Worm (Caenorhabditis elegans) whole organism, L4 larva: ENCODE data around the gene srd-13.

Source experiments
- F49E8.2 ChIP-seq: sonication (generic microtip); optimal IDR thresholded peaks from 2 replicates; lab custom pipeline; 2016; ENCODE audit warnings: missing compliant biosample characterization, mild to moderate bottlenecking, missing genetic modification characterization, borderline replicate concordance
- Y75B8A.6 ChIP-seq: fragments of 200-800 bp; sonication (Bioruptor generic); IDR thresholded peaks from 2 replicates; pipeline ENCODE4 v1.3.6; 2022; ENCODE audit warnings: missing genetic modification reagents, missing genetic modification characterization, missing compliant biosample characterization
- ZK546.5 ChIP-seq, 2 experiments: sonication (generic microtip); optimal IDR thresholded peaks; 2 replicates each; lab custom pipeline; 2017; ENCODE audit warnings: missing biosample characterization in 2 of 2, missing genetic modification characterization in 2 of 2
- aha-1 ChIP-seq: fragments of 150-350 bp; peaks from one replicate; lab custom pipeline; 2014; ENCODE audit warnings: missing biosample characterization, missing genetic modification characterization
- ama-1 ChIP-seq: fragments of 150-350 bp; optimal IDR thresholded peaks from 2 replicates; lab custom pipeline; 2014; ENCODE audit warnings: inconsistent platforms, mixed read lengths
- ceh-28 ChIP-seq: fragments of 150-350 bp; optimal IDR thresholded peaks from 2 replicates; lab custom pipeline; 2014; ENCODE audit warnings: missing biosample characterization, missing genetic modification reagents, missing genetic modification characterization
- ceh-44 ChIP-seq: fragments of 200-800 bp; sonication (Bioruptor generic); IDR thresholded peaks from 2 replicates; pipeline ENCODE4 v1.3.6; 2022; ENCODE audit warnings: missing genetic modification reagents, missing genetic modification characterization, missing compliant biosample characterization
- ces-1 ChIP-seq: fragments of 150-350 bp; sonication (generic microtip); optimal IDR thresholded peaks from 4 replicates; lab custom pipeline; 2014; ENCODE audit warnings: missing biosample characterization, missing genetic modification reagents, missing genetic modification characterization
- ctbp-1 ChIP-seq: fragments of 200-800 bp; sonication (Bioruptor generic); IDR thresholded peaks from 2 replicates; pipeline ENCODE4 v1.3.6; 2022; ENCODE audit warnings: missing genetic modification reagents, missing genetic modification characterization, missing compliant biosample characterization
- daf-16 ChIP-seq, 3 experiments: sonication (generic microtip); optimal IDR thresholded peaks; 2 replicates each; lab custom pipeline; 2016 to 2017; ENCODE audit warnings: missing genetic modification characterization in 3 of 3, missing genetic modification reagents in 3 of 3, mild to moderate bottlenecking in 2 of 3, missing compliant biosample characterization in 2 of 3, missing biosample characterization in 1 of 3, moderate library complexity in 1 of 3
- daf-19 ChIP-seq: fragments of 200-800 bp; sonication (Bioruptor generic); conservative IDR thresholded peaks from 2 replicates; pipeline ENCODE4 v1.3.6; 2022; ENCODE audit warnings: missing genetic modification characterization, missing compliant biosample characterization
- dmd-6 ChIP-seq: fragments of 200-800 bp; sonication (Bioruptor generic); IDR thresholded peaks from 2 replicates; pipeline ENCODE4 v1.3.6; 2022; ENCODE audit warnings: missing genetic modification reagents, missing genetic modification characterization, missing compliant biosample characterization
- duxl-1 ChIP-seq: sonication (generic microtip); optimal IDR thresholded peaks from 2 replicates; lab custom pipeline; 2016; ENCODE audit warnings: mild to moderate bottlenecking, missing genetic modification characterization, moderate library complexity, missing compliant biosample characterization; ENCODE audit not compliant: poor library complexity
- dve-1 ChIP-seq: sonication (generic microtip); optimal IDR thresholded peaks from 2 replicates; lab custom pipeline; 2017; ENCODE audit warnings: antibody characterized with exemption, mild to moderate bottlenecking, missing genetic modification characterization, missing compliant biosample characterization; ENCODE audit not compliant: insufficient read depth
- gei-8 ChIP-seq: fragments of 200-800 bp; sonication (Bioruptor generic); optimal IDR thresholded peaks from 2 replicates; lab custom pipeline; 2018; ENCODE audit warnings: mild to moderate bottlenecking, missing genetic modification characterization, missing compliant biosample characterization
- hif-1 ChIP-seq, 2 experiments: sonication (generic microtip); optimal IDR thresholded peaks; 2 replicates each; lab custom pipeline; 2016 to 2017; ENCODE audit warnings: missing compliant biosample characterization in 2 of 2, missing genetic modification characterization in 2 of 2, missing genetic modification reagents in 2 of 2, missing genotype in 2 of 2, mild to moderate bottlenecking in 1 of 2
- hlh-11 ChIP-seq: fragments of 200-800 bp; sonication (Bioruptor generic); optimal IDR thresholded peaks from 2 replicates; lab custom pipeline; 2018; ENCODE audit warnings: mild to moderate bottlenecking, missing genetic modification characterization, missing compliant biosample characterization
- hlh-30 ChIP-seq: sonication (generic microtip); optimal IDR thresholded peaks from 2 replicates; lab custom pipeline; 2017; ENCODE audit warnings: antibody characterized with exemption, mild to moderate bottlenecking, missing genetic modification characterization, missing compliant biosample characterization; ENCODE audit not compliant: insufficient read depth
- lim-7 ChIP-seq: fragments of 200-800 bp; sonication (Bioruptor generic); IDR thresholded peaks from 2 replicates; pipeline ENCODE4 v1.3.6; 2022; ENCODE audit warnings: missing genetic modification characterization, missing compliant biosample characterization
- lin-13 ChIP-seq: fragments of 150-350 bp; optimal IDR thresholded peaks from 2 replicates; lab custom pipeline; 2014; ENCODE audit warnings: missing biosample characterization, missing genetic modification reagents, missing genetic modification characterization
- lin-29 ChIP-seq: fragments of 200-800 bp; sonication (Bioruptor generic); IDR thresholded peaks from 2 replicates; pipeline ENCODE4 v1.3.6; 2022; ENCODE audit warnings: missing genetic modification reagents, missing genetic modification characterization, missing compliant biosample characterization
- mdl-1 ChIP-seq, 2 experiments: fragments of 150-350 bp in 1 of 2; sonication (generic microtip) in 1 of 2; optimal IDR thresholded peaks; 2 replicates each; lab custom pipeline; 2014 to 2017; ENCODE audit warnings: missing biosample characterization in 2 of 2, missing genetic modification characterization in 2 of 2
- mep-1 ChIP-seq: fragments of 150-350 bp; sonication (generic microtip); optimal IDR thresholded peaks from 3 replicates; lab custom pipeline; 2014; ENCODE audit warnings: missing biosample characterization, missing genetic modification characterization
- mxl-2 ChIP-seq: fragments of 200-800 bp; sonication (Bioruptor generic); conservative IDR thresholded peaks from 2 replicates; pipeline ENCODE4 v1.3.6; 2022; ENCODE audit warnings: missing genetic modification reagents, missing genetic modification characterization, missing compliant biosample characterization
- mxl-3 ChIP-seq: fragments of 200-800 bp; sonication (Bioruptor generic); optimal IDR thresholded peaks from 2 replicates; lab custom pipeline; 2018; ENCODE audit warnings: mild to moderate bottlenecking, missing genetic modification characterization, missing compliant biosample characterization
- nhr-11 ChIP-seq: fragments of 150-350 bp; optimal IDR thresholded peaks from 2 replicates; lab custom pipeline; 2014; ENCODE audit warnings: missing biosample characterization, missing genetic modification characterization
- nhr-25 ChIP-seq: sonication (generic microtip); optimal IDR thresholded peaks from 2 replicates; lab custom pipeline; 2017; ENCODE audit warnings: missing genetic modification characterization, mild to moderate bottlenecking, missing compliant biosample characterization, antibody characterized with exemption, moderate library complexity, borderline replicate concordance; ENCODE audit not compliant: insufficient read depth
- nhr-28 ChIP-seq: fragments of 150-350 bp; optimal IDR thresholded peaks from 2 replicates; lab custom pipeline; 2014; ENCODE audit warnings: missing biosample characterization, missing genetic modification characterization
- nhr-6 ChIP-seq: fragments of 150-350 bp; optimal IDR thresholded peaks from 2 replicates; lab custom pipeline; 2014; ENCODE audit warnings: missing biosample characterization, missing genetic modification characterization
- nhr-77 ChIP-seq: fragments of 150-350 bp; optimal IDR thresholded peaks from 2 replicates; lab custom pipeline; 2014; ENCODE audit warnings: missing biosample characterization, missing genetic modification characterization
- pha-4 ChIP-seq, 2 experiments: fragments of 150-350 bp in 1 of 2; fragments of 200-800 bp in 1 of 2; sonication (Bioruptor generic) in 1 of 2; IDR thresholded peaks in 1 of 2; optimal IDR thresholded peaks in 1 of 2; 2 replicates each; pipeline versions ENCODE4 v1.3.6 to Lab custom; 2014 to 2022; ENCODE audit warnings: missing genetic modification characterization in 2 of 2, missing genetic modification reagents in 2 of 2, missing biosample characterization in 1 of 2, missing compliant biosample characterization in 1 of 2
- rbr-2 ChIP-seq: sonication (generic microtip); optimal IDR thresholded peaks from 2 replicates; lab custom pipeline; 2016; ENCODE audit warnings: missing genotype, missing genetic modification characterization, missing compliant biosample characterization
- saeg-2 ChIP-seq: fragments of 200-800 bp; sonication (Bioruptor generic); IDR thresholded peaks from 2 replicates; pipeline ENCODE4 v1.3.6; 2022; ENCODE audit warnings: missing genetic modification reagents, missing genetic modification characterization, missing compliant biosample characterization
- sdz-12 ChIP-seq: fragments of 200-800 bp; sonication (Bioruptor generic); optimal IDR thresholded peaks from 2 replicates; lab custom pipeline; 2018; ENCODE audit warnings: mild to moderate bottlenecking, missing genetic modification characterization, missing compliant biosample characterization
- set-16 ChIP-seq: fragments of 200-800 bp; sonication (Bioruptor generic); IDR thresholded peaks from 2 replicates; pipeline ENCODE4 v1.3.6; 2022; ENCODE audit warnings: missing genetic modification reagents, missing genetic modification characterization, missing compliant biosample characterization
- skn-1 ChIP-seq: fragments of 150-350 bp; optimal IDR thresholded peaks from 2 replicates; lab custom pipeline; 2014; ENCODE audit warnings: missing biosample characterization, missing genetic modification characterization
- snpc-4 ChIP-seq: fragments of 150-350 bp; optimal IDR thresholded peaks from 2 replicates; lab custom pipeline; 2014; ENCODE audit warnings: missing biosample characterization, missing genetic modification characterization
- tra-1 ChIP-seq: fragments of 200-800 bp; sonication (Bioruptor generic); IDR thresholded peaks from 2 replicates; pipeline ENCODE4 v1.3.6; 2022; ENCODE audit warnings: missing genetic modification reagents, missing genetic modification characterization, missing compliant biosample characterization
- unc-62 ChIP-seq, 3 experiments: fragments of 150-350 bp in 1 of 3; sonication (generic microtip); optimal IDR thresholded peaks in 2 of 3; peaks in 1 of 3; 1 replicate in 1 of 3; 2 replicates in 2 of 3; lab custom pipeline; 2014 to 2017; ENCODE audit warnings: missing biosample characterization in 3 of 3, missing genetic modification characterization in 3 of 3, missing genetic modification reagents in 3 of 3, missing genotype in 1 of 3
- zag-1 ChIP-seq: fragments of 150-350 bp; optimal IDR thresholded peaks from 2 replicates; lab custom pipeline; 2014; ENCODE audit warnings: missing biosample characterization, missing genetic modification characterization
- zfp-2 ChIP-seq: sonication (generic microtip); optimal IDR thresholded peaks from 2 replicates; lab custom pipeline; 2016; ENCODE audit warnings: mild to moderate bottlenecking, missing genetic modification characterization, missing compliant biosample characterization

The srd-13 gene

DNA sequence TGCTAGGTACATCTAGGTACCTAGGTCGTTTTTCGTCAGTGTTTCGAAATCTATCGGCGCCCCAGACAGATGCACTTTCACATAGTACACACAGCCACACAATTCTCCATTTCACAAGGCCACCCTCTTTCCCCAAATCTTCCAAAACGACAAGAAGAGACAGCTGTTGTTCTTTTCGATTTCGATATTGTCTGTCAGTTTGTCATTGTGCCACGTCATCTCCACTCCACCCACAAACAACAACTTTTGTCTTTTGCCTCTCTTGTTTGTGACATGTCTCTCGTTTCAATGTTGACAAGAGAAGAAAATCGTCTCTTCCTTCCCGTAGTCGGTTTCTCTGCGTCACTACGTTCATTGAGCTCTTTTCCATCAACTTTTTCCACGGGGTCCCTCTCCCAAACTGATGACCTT lies 41.6 kb downstream of the srd-13 start (continued):
- peak; percentile 71 for TF ChIP-seq dve-1 (tag; lab: Kevin White, UChicago)
- no peak for TF ChIP-seq ceh-28 (tag; lab: Kevin White, UChicago)
- no peak for TF ChIP-seq ceh-44 (GFP tag; lab: Robert Waterston, UW)
- TF ChIP-seq mep-1 (tag; lab: Kevin White, UChicago), result peak; percentile 57
- TF ChIP-seq saeg-2 (GFP tag; lab: Robert Waterston, UW), result no peak
- peak; percentile 61 for TF ChIP-seq rbr-2
- TF ChIP-seq tra-1 (GFP tag; lab: Robert Waterston, UW), result peak; percentile 26; the same call in 1 of the 2 replicates
- TF ChIP-seq sdz-12, result no peak
- peak; percentile 8 for TF ChIP-seq lin-13 (GFP tag; lab: Kevin White, UChicago)
- peak in 1 of 2 experiments; percentile 78 for TF ChIP-seq mdl-1 (tag; optimal IDR thresholded peaks at IDR 0.05; lab: Kevin White, UChicago)
- TF ChIP-seq nhr-77 (tag; lab: Kevin White, UChicago), result peak; percentile 8
- TF ChIP-seq hlh-30 (tag; lab: Kevin White, UChicago), result peak; percentile 83
- no peak for TF ChIP-seq daf-19
- peak in 1 of 2 experiments; percentile 36 for TF ChIP-seq hif-1 (tag; optimal IDR thresholded peaks at IDR 0.05; lab: Kevin White, UChicago)
- peak; percentile 16 for TF ChIP-seq ama-1 (lab: Kevin White, UChicago)
- TF ChIP-seq skn-1 (tag; lab: Kevin White, UChicago), result no peak
- no peak for TF ChIP-seq Y75B8A.6 (GFP tag; lab: Robert Waterston, UW)
- peak; percentile 29 for TF ChIP-seq mxl-3 (GFP tag; lab: Kevin White, UChicago)
- peak; percentile 90 for TF ChIP-seq hlh-11 (tag; lab: Kevin White, UChicago)
- peak; percentile 50 for TF ChIP-seq dmd-6
- no peak for TF ChIP-seq zfp-2
- TF ChIP-seq ZK546.5 (tag; optimal IDR thresholded peaks at IDR 0.05; lab: Kevin White, UChicago), result no peak
- TF ChIP-seq duxl-1 (tag; lab: Kevin White, UChicago), result no peak
- TF ChIP-seq daf-16 (GFP tag; optimal IDR thresholded peaks at IDR 0.05; lab: Kevin White, UChicago), result peak in 1 of 2 experiments; percentile 99
- peak; percentile 93 for TF ChIP-seq daf-16 (tag; optimal IDR thresholded peaks at IDR 0.05; lab: Kevin White, UChicago)
- peak; percentile 47 for TF ChIP-seq nhr-6 (tag; lab: Kevin White, UChicago)
- TF ChIP-seq unc-62 (GFP tag; optimal IDR thresholded peaks at IDR 0.05 in 1 of 2; lab: Kevin White, UChicago), result peak in 1 of 2 experiments; percentile 100
- TF ChIP-seq unc-62 (tag; optimal IDR thresholded peaks at IDR 0.05; lab: Kevin White, UChicago), result no peak
- TF ChIP-seq lin-29 (GFP tag; lab: Robert Waterston, UW), result no peak
- TF ChIP-seq ctbp-1 (GFP tag; lab: Robert Waterston, UW), result no peak
- TF ChIP-seq nhr-11, result peak; percentile 92
- no peak for TF ChIP-seq pha-4 (GFP tag; IDR thresholded peaks at IDR 0.05; lab: Robert Waterston, UW)
- TF ChIP-seq pha-4 (tag; optimal IDR thresholded peaks at IDR 0.05; lab: Kevin White, UChicago), result peak; percentile 93
- TF ChIP-seq, all 104 proteins: peak for 27

DNA sequence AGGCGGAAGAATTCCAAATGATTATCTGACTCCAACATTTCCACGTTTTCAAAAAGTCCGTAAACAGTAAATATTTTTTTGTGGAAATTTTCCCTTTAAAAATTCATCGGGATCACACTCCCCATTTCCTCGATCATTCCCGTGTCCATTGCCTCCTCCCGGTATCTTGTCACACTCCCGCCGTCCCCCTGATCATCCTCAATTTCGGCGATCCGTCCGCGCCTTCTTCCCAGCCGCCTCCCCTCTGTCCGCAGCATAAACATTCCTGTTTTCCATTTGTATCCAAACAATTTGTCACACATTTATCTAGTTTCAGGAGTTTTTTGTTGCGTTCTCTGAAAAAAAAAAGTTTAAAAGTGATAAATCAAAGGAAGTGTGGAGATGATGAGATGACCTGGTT lies 42.5 kb downstream of the srd-13 start:
- TF ChIP-seq lim-7, result no peak
- TF ChIP-seq hlh-11 (tag; lab: Kevin White, UChicago), result peak; percentile 64
- TF ChIP-seq aha-1, result peak; percentile 71
- no peak for TF ChIP-seq gei-8
- TF ChIP-seq mxl-3 (GFP tag; lab: Kevin White, UChicago), result peak; percentile 10
- no peak for TF ChIP-seq skn-1 (tag; lab: Kevin White, UChicago)
- peak; percentile 55 for TF ChIP-seq nhr-28 (tag; lab: Kevin White, UChicago)
- TF ChIP-seq unc-62 (GFP tag; optimal IDR thresholded peaks at IDR 0.05 in 1 of 2; lab: Kevin White, UChicago), result no peak
- TF ChIP-seq unc-62 (tag; optimal IDR thresholded peaks at IDR 0.05; lab: Kevin White, UChicago), result no peak
- no peak for TF ChIP-seq nhr-25 (tag; lab: Kevin White, UChicago)
- TF ChIP-seq mxl-2 (GFP tag; lab: Robert Waterston, UW), result no peak
- peak; percentile 62 for TF ChIP-seq hlh-30 (tag; lab: Kevin White, UChicago)
- no peak for TF ChIP-seq snpc-4 (tag; lab: Kevin White, UChicago)
- TF ChIP-seq ctbp-1 (GFP tag; lab: Robert Waterston, UW), result no peak
- TF ChIP-seq nhr-11, result no peak
- TF ChIP-seq set-16 (GFP tag; lab: Robert Waterston, UW), result peak; percentile 50; the same call in 1 of the 2 replicates
- peak in 1 of 2 experiments; percentile 39 for TF ChIP-seq daf-16 (GFP tag; optimal IDR thresholded peaks at IDR 0.05; lab: Kevin White, UChicago)
- no peak for TF ChIP-seq daf-16 (tag; optimal IDR thresholded peaks at IDR 0.05; lab: Kevin White, UChicago)
- TF ChIP-seq zag-1 (tag; lab: Kevin White, UChicago), result no peak
- no peak for TF ChIP-seq mep-1 (tag; lab: Kevin White, UChicago)
- no peak for TF ChIP-seq F49E8.2 (tag; lab: Kevin White, UChicago)
- no peak for TF ChIP-seq ces-1
